Worm (Caenorhabditis elegans) whole organism, L3 larva: Measurements from ENCODE around the gene mks-3.
A peak's percentile ranks its signal among the peaks of the same experiment; 100 is the strongest.

Experiments
- aly-2 ChIP-seq: fragments of 150-350 bp; optimal IDR thresholded peaks from 2 replicates; lab custom pipeline; 2014; ENCODE audit warnings: missing biosample characterization, missing genetic modification characterization
- ceh-82 ChIP-seq: fragments of 150-350 bp; optimal IDR thresholded peaks from 2 replicates; lab custom pipeline; 2014; ENCODE audit warnings: missing biosample characterization, missing genetic modification characterization
- ceh-9 ChIP-seq: sonication (generic microtip); optimal IDR thresholded peaks from 2 replicates; lab custom pipeline; 2018; ENCODE audit warnings: missing biosample characterization, missing genetic modification characterization
- fkh-10 ChIP-seq: sonication (generic microtip); optimal IDR thresholded peaks from 2 replicates; lab custom pipeline; 2017; ENCODE audit warnings: missing biosample characterization, missing genetic modification reagents, missing genetic modification characterization
- lin-15B ChIP-seq: fragments of 150-350 bp; optimal IDR thresholded peaks from 2 replicates; lab custom pipeline; 2014; ENCODE audit warnings: missing biosample characterization, missing genetic modification characterization
- mml-1 ChIP-seq: fragments of 150-350 bp; sonication (generic microtip); optimal IDR thresholded peaks from 3 replicates; lab custom pipeline; 2014; ENCODE audit warnings: missing biosample characterization, missing genetic modification characterization
- nhr-11 ChIP-seq: fragments of 150-350 bp; optimal IDR thresholded peaks from 2 replicates; lab custom pipeline; 2014; ENCODE audit warnings: missing biosample characterization, missing genetic modification characterization
- nhr-12 ChIP-seq: fragments of 150-350 bp; optimal IDR thresholded peaks from 2 replicates; lab custom pipeline; 2014; ENCODE audit warnings: missing biosample characterization, missing genetic modification characterization
- nhr-25 ChIP-seq: sonication (generic microtip); optimal IDR thresholded peaks from 2 replicates; lab custom pipeline; 2017; ENCODE audit warnings: missing biosample characterization, missing genetic modification characterization
- pqm-1 ChIP-seq: fragments of 150-350 bp; optimal IDR thresholded peaks from 2 replicates; lab custom pipeline; 2017; ENCODE audit warnings: missing biosample characterization, missing genetic modification characterization, inconsistent platforms
- unc-39 ChIP-seq: sonication (generic microtip); optimal IDR thresholded peaks from 4 replicates; lab custom pipeline; 2017; ENCODE audit warnings: missing biosample characterization, missing genetic modification characterization
- unc-62 ChIP-seq: fragments of 150-350 bp; sonication (generic microtip); optimal IDR thresholded peaks from 4 replicates; lab custom pipeline; 2014; ENCODE audit warnings: missing biosample characterization, missing genetic modification reagents, missing genetic modification characterization

DNA sequence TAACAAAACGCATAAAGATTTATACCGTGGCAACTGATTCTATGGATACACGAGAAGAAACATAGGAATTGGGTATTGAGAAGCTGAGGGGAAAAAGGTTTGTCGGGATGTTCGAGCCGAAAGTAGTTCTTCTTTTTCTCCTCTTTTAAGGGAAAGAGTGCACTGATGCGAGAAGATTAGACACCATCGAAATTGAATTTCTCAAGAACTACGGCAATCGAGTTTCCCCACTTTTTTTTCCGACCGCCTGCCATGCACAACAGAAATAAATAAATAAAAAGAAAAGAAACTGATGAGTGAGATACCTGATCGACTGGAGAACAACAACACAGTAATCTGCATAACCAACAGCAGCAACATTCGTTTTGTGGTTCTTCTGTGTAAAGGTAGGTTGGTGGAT lies 10.8 kb upstream of the mks-3 start:
- no peak for TF ChIP-seq unc-62
- no peak for TF ChIP-seq aly-2 (tag; lab: Kevin White, UChicago)
- TF ChIP-seq ceh-9, result no peak
- TF ChIP-seq lin-15B, result no peak
- TF ChIP-seq nhr-12 (tag; lab: Kevin White, UChicago), result no peak
- TF ChIP-seq fkh-10 (GFP tag; lab: Kevin White, UChicago), result peak; percentile 79
- no peak for TF ChIP-seq pqm-1 (tag; lab: Kevin White, UChicago)
- no peak for TF ChIP-seq nhr-11 (tag; lab: Kevin White, UChicago)
- no peak for TF ChIP-seq mml-1
- TF ChIP-seq unc-39 (tag; lab: Kevin White, UChicago), result no peak
- TF ChIP-seq ceh-82 (tag; lab: Kevin White, UChicago), result no peak
- TF ChIP-seq nhr-25 (tag; lab: Kevin White, UChicago), result no peak
